Worm (Caenorhabditis elegans): ENCODE measurements around the gene R07A4.3.

DNA sequence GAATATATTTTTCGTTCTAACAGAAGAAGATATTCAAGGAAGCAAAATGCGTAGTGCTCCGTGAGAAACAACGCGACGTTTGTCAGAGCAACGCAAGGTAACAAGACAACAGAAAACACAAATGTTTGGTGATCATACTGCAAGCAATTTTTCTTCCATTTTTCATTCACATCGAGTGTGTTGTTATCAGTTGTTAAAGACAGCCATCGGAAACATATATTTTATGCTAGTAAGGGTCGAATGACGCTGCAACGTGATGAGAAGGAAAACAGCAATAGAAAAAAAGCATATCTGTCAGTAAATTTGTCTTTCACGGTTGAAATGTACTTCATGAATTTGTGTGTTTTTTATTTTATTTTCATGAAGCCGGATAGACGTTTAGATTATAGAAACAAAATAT, 5.4 kb upstream of the R07A4.3 start:
- TF ChIP-seq R02D3.7 (tag; optimal IDR thresholded peaks at IDR 0.05) (no peak), fos-1 (tag; optimal IDR thresholded peaks at IDR 0.05) (peak; percentile 55), lin-13 (GFP tag; optimal IDR thresholded peaks at IDR 0.05) (no peak), zag-1 (tag; optimal IDR thresholded peaks at IDR 0.05) (no peak), egl-27 (tag; optimal IDR thresholded peaks at IDR 0.05) (no peak), snpc-4 (tag; optimal IDR thresholded peaks at IDR 0.05) (no peak), unc-62 (GFP tag; optimal IDR thresholded peaks at IDR 0.05) (no peak), nhr-237 (tag; optimal IDR thresholded peaks at IDR 0.05) (no peak), unc-39 (tag; optimal IDR thresholded peaks at IDR 0.05) (no peak)

All from whole organism, L2 larva.